Worm (Caenorhabditis elegans) whole organism, young adult: ENCODE measurements around the gene dod-22.

Source experiments
- B0261.1 ChIP-seq: sonication (generic microtip); optimal IDR thresholded peaks from 2 replicates; lab custom pipeline; 2016; ENCODE audit warnings: mild to moderate bottlenecking, missing genetic modification characterization, moderate library complexity, missing compliant biosample characterization
- T07F8.4 ChIP-seq: sonication (generic microtip); optimal IDR thresholded peaks from 2 replicates; lab custom pipeline; 2016; ENCODE audit warnings: mild to moderate bottlenecking, missing genetic modification characterization, moderate library complexity, missing compliant biosample characterization
- ZK185.1 ChIP-seq: sonication (generic microtip); optimal IDR thresholded peaks from 2 replicates; lab custom pipeline; 2016; ENCODE audit warnings: mild to moderate bottlenecking, missing genetic modification characterization, missing compliant biosample characterization; ENCODE audit not compliant: poor library complexity, severe bottlenecking
- attf-3 ChIP-seq: fragments of 200-800 bp; sonication (Bioruptor generic); conservative IDR thresholded peaks from 2 replicates; pipeline ENCODE4 v1.3.6; 2022; ENCODE audit warnings: missing genetic modification reagents, missing genetic modification characterization, missing compliant biosample characterization
- madf-6 ChIP-seq: fragments of 200-800 bp; sonication (Bioruptor generic); IDR thresholded peaks from 2 replicates; pipeline ENCODE4 v1.3.6; 2022; ENCODE audit warnings: missing genetic modification reagents, missing genetic modification characterization, missing compliant biosample characterization
- mcd-1 ChIP-seq: fragments of 200-800 bp; sonication (Bioruptor generic); IDR thresholded peaks from 2 replicates; pipeline ENCODE4 v1.3.6; 2022; ENCODE audit warnings: missing genetic modification reagents, missing genetic modification characterization, missing compliant biosample characterization
- nfya-1 ChIP-seq: sonication (generic microtip); optimal IDR thresholded peaks from 2 replicates; lab custom pipeline; 2017; ENCODE audit warnings: antibody characterized with exemption, missing compliant biosample characterization, missing genetic modification characterization, borderline replicate concordance; ENCODE audit not compliant: insufficient read depth
- tbx-9 ChIP-seq: sonication (generic microtip); optimal IDR thresholded peaks from 2 replicates; lab custom pipeline; 2016; ENCODE audit warnings: borderline replicate concordance, missing genetic modification characterization, inconsistent platforms, missing compliant biosample characterization
- unc-62 ChIP-seq: fragments of 150-350 bp; optimal IDR thresholded peaks from 2 replicates; lab custom pipeline; 2014; ENCODE audit warnings: missing biosample characterization, missing genetic modification reagents, missing genetic modification characterization

- TF ChIP-seq ZK185.1 (tag; lab: Kevin White, UChicago), result no peak
- no peak for TF ChIP-seq mcd-1
- TF ChIP-seq tbx-9, result no peak
- TF ChIP-seq T07F8.4 (tag; lab: Kevin White, UChicago), result no peak
- no peak for TF ChIP-seq attf-3
- TF ChIP-seq nfya-1 (tag; lab: Kevin White, UChicago), result no peak
- no peak for TF ChIP-seq B0261.1
- no peak for TF ChIP-seq madf-6 (GFP tag; lab: Robert Waterston, UW)
- no peak for TF ChIP-seq unc-62 (GFP tag; lab: Kevin White, UChicago)
These were observed 12.5 kb downstream of the dod-22 start for ce11 chrIV:12977650-12978049.
